Fruit fly (Drosophila melanogaster): Measurements from ENCODE around the gene CG9915.

The CG9915 gene

DNA sequence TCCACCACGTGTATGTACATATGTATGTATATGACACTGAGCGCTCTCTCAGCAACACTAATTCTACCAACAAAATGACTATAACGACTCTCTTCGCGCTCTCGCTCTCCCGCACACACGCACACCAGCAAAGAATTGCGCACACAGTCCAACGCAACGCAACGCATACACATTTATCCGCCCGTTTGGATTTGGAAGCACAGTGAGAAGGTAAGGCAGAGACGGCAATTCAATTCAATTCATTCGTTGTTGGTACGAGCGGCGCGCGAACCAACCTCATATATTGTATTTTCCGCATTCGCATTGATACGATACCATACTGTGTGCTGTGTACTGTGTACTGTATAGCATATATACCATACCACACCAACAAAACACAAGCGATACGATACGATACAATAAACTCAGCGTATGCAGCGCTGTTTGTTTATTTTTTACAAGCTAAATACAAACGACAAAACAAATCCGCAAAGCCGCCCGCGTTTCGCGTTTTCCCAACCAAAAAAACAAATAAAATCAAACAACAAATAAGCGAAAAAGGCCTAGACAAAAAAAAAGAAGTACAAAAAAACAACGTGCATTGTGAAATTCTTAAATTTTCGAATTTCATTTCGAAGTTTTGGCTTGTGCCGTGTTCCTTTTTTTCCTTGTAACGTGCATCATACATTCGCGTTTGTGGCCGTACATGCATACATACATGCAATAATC is 20.6 kb upstream of the CG9915 start, which contains the start of the genes CG9921 and Dsp1 (continued):
- TF ChIP-seq CG8089 (GFP tag; optimal IDR thresholded peaks at IDR 0.05) (no peak), nau (GFP tag; optimal IDR thresholded peaks at IDR 0.05) (no peak), lov (optimal IDR thresholded peaks at IDR 0.05) (no peak), lov (GFP tag; IDR thresholded peaks at IDR 0.05) (no peak), CG6254 (GFP tag; optimal IDR thresholded peaks at IDR 0.05) (no peak), slou (GFP tag; optimal IDR thresholded peaks at IDR 0.05) (no peak), zf30C (GFP tag; optimal IDR thresholded peaks at IDR 0.05) (no peak), CG10654 (GFP tag; optimal IDR thresholded peaks at IDR 0.05) (no peak), CrebB (tag; optimal IDR thresholded peaks at IDR 0.05) (peak; percentile 38), CG3847 (GFP tag; IDR thresholded peaks at IDR 0.05) (0 out of 2 replicates have a peak, but pooled peaks have one; percentile 6), Blimp-1 (GFP tag; optimal IDR thresholded peaks at IDR 0.05) (no peak), gsb (GFP tag; IDR thresholded peaks at IDR 0.05) (no peak), CG6813 (GFP tag; optimal IDR thresholded peaks at IDR 0.05) (peak; percentile 3), CG2678 (tag; optimal IDR thresholded peaks at IDR 0.05) (no peak), Jarid2 (GFP tag; optimal IDR thresholded peaks at IDR 0.05) (no peak), Dip2 (GFP tag; IDR thresholded peaks at IDR 0.05) (no peak), ttk (GFP tag; IDR thresholded peaks at IDR 0.05) (no peak), Usf (GFP tag; optimal IDR thresholded peaks at IDR 0.05) (no peak), H2.0 (GFP tag; IDR thresholded peaks at IDR 0.05) (no peak), zen (tag; optimal IDR thresholded peaks at IDR 0.05) (no peak), cad (GFP tag; optimal IDR thresholded peaks at IDR 0.05) (peak; percentile 27), gro (GFP tag; optimal IDR thresholded peaks at IDR 0.05) (no peak), kay (GFP tag; optimal IDR thresholded peaks at IDR 0.05) (no peak), pum (GFP tag; optimal IDR thresholded peaks at IDR 0.05) (no peak), CG10366 (GFP tag; IDR thresholded peaks at IDR 0.05) (no peak), CG18011 (GFP tag; optimal IDR thresholded peaks at IDR 0.05) (no peak), CoRest (tag; optimal IDR thresholded peaks at IDR 0.05) (no peak), CG1602 (GFP tag; optimal IDR thresholded peaks at IDR 0.05) (no peak), CG15601 (tag; optimal IDR thresholded peaks at IDR 0.05) (no peak), wdn (GFP tag; IDR thresholded peaks at IDR 0.05) (peak; percentile 26; the same call in 1 of the 2 replicates), Sox102F (GFP tag; optimal IDR thresholded peaks at IDR 0.05) (no peak), CkIIα-i1 (GFP tag; IDR thresholded peaks at IDR 0.05) (no peak), Hr3 (GFP tag; optimal IDR thresholded peaks at IDR 0.05) (no peak), Doc3 (GFP tag; IDR thresholded peaks at IDR 0.05; ENCODE audit: partially characterized antibody) (no peak), Neu2 (GFP tag; optimal IDR thresholded peaks at IDR 0.05; ENCODE audit: borderline replicate concordance) (no peak), inv (GFP tag; IDR thresholded peaks at IDR 0.05; ENCODE audit: partially characterized antibody) (no peak), klu (GFP tag; IDR thresholded peaks at IDR 0.05) (no peak), CG17612 (GFP tag; IDR thresholded peaks at IDR 0.05) (no peak), CG34224 (GFP tag; IDR thresholded peaks at IDR 0.05; ENCODE audit: partially characterized antibody) (0 out of 3 replicates have a peak, but pooled peaks have one; percentile 47), Rx (GFP tag; IDR thresholded peaks at IDR 0.05) (no peak), CG12744 (GFP tag; optimal IDR thresholded peaks at IDR 0.05) (no peak), CG1603 (tag; optimal IDR thresholded peaks at IDR 0.05) (peak; percentile 5), CG8944 (GFP tag; optimal IDR thresholded peaks at IDR 0.05) (no peak), az2 (GFP tag; optimal IDR thresholded peaks at IDR 0.05) (no peak), CG17359 (tag; optimal IDR thresholded peaks at IDR 0.05) (peak; percentile 9), Max (GFP tag; optimal IDR thresholded peaks at IDR 0.05) (no peak), Sox100B (GFP tag; optimal IDR thresholded peaks at IDR 0.05) (no peak), CG11723 (GFP tag; optimal IDR thresholded peaks at IDR 0.05) (no peak), maf-S (GFP tag; optimal IDR thresholded peaks at IDR 0.05) (no peak), lab (GFP tag; optimal IDR thresholded peaks at IDR 0.05) (peak; percentile 0)

Data from whole organism, embryonic.